Fruit fly (Drosophila melanogaster) whole organism, embryonic: ENCODE data around the gene ago.
A peak's percentile ranks its signal among the peaks of the same experiment; 100 is the strongest.

ENCODE experiments used
- CG10654 ChIP-seq: fragments of 200-800 bp; sonication (Bioruptor generic); optimal IDR thresholded peaks from 2 replicates; lab custom pipeline; 2016; ENCODE audit warnings: missing biosample characterization, missing genetic modification characterization
- CG11398 ChIP-seq: fragments of 200-800 bp; sonication (Bioruptor generic); optimal IDR thresholded peaks from 2 replicates; lab custom pipeline; 2016; ENCODE audit warnings: missing biosample characterization, missing genetic modification characterization
- CG12219 ChIP-seq: fragments of 200-800 bp; sonication (Bioruptor generic); optimal IDR thresholded peaks from 3 replicates; lab custom pipeline; 2018; ENCODE audit warnings: missing biosample characterization, mild to moderate bottlenecking, missing genetic modification characterization
- CG14710 ChIP-seq: fragments of 200-800 bp; sonication (Bioruptor generic); optimal IDR thresholded peaks from 3 replicates; lab custom pipeline; 2019; ENCODE audit warnings: missing biosample characterization, mild to moderate bottlenecking, missing genetic modification characterization, moderate library complexity
- CG15479 ChIP-seq: fragments of 200-800 bp; sonication (Bioruptor generic); optimal IDR thresholded peaks from 3 replicates; lab custom pipeline; 2019; ENCODE audit warnings: missing biosample characterization, mild to moderate bottlenecking, missing genetic modification characterization, moderate library complexity
- CG17186 ChIP-seq: fragments of 200-800 bp; sonication (Bioruptor generic); optimal IDR thresholded peaks from 3 replicates; lab custom pipeline; 2017; ENCODE audit warnings: missing biosample characterization, missing genetic modification reagents, missing genetic modification characterization
- CG17912 ChIP-seq: fragments of 200-800 bp; sonication (Bioruptor generic); optimal IDR thresholded peaks from 2 replicates; lab custom pipeline; 2018; ENCODE audit warnings: missing biosample characterization, mild to moderate bottlenecking, missing genetic modification characterization
- CG18011 ChIP-seq: fragments of 200-800 bp; sonication (Bioruptor generic); optimal IDR thresholded peaks from 2 replicates; lab custom pipeline; 2017; ENCODE audit warnings: missing biosample characterization, missing genetic modification characterization, mild to moderate bottlenecking, moderate library complexity, missing genotype
- CG18619 ChIP-seq: fragments of 200-800 bp; sonication (Bioruptor generic); optimal IDR thresholded peaks from 3 replicates; lab custom pipeline; 2017; ENCODE audit warnings: missing biosample characterization, mild to moderate bottlenecking, missing genetic modification characterization
- CG2199 ChIP-seq: fragments of 200-800 bp; sonication (Bioruptor generic); IDR thresholded peaks from 3 replicates; pipeline ENCODE4 v1.3.6; 2022; ENCODE audit warnings: missing biosample characterization, missing genetic modification characterization
- CG2712 ChIP-seq: fragments of 200-800 bp; optimal IDR thresholded peaks from 3 replicates; lab custom pipeline; 2019; ENCODE audit warnings: missing biosample characterization, mild to moderate bottlenecking, missing genetic modification characterization, moderate library complexity
- CG30020 ChIP-seq: fragments of 200-800 bp; optimal IDR thresholded peaks from 2 replicates; lab custom pipeline; 2019; ENCODE audit warnings: missing biosample characterization, mild to moderate bottlenecking, missing genetic modification characterization, moderate library complexity
- CG31224 ChIP-seq: fragments of 200-800 bp; sonication (Bioruptor generic); IDR thresholded peaks from 2 replicates; pipeline ENCODE4 v1.3.6; 2022; ENCODE audit warnings: missing biosample characterization, missing genetic modification characterization
- CG31388 ChIP-seq: fragments of 200-800 bp; sonication (Bioruptor generic); optimal IDR thresholded peaks from 2 replicates; lab custom pipeline; 2016; ENCODE audit warnings: missing biosample characterization, missing genetic modification characterization
- CG34422 ChIP-seq: fragments of 200-800 bp; sonication (Bioruptor generic); IDR thresholded peaks from 3 replicates; pipeline ENCODE4 v1.3.6; 2022; ENCODE audit warnings: missing biosample characterization, missing genetic modification characterization
- CG3847 ChIP-seq: fragments of 200-800 bp; sonication (Bioruptor generic); IDR thresholded peaks from 2 replicates; pipeline ENCODE4 v1.3.6; 2022; ENCODE audit warnings: missing biosample characterization, missing genetic modification characterization
- CG4617 ChIP-seq: fragments of 200-800 bp; sonication (Bioruptor generic); optimal IDR thresholded peaks from 3 replicates; lab custom pipeline; 2016; ENCODE audit warnings: missing biosample characterization, missing genetic modification characterization, borderline replicate concordance
- CG7839 ChIP-seq: fragments of 200-800 bp; sonication (Bioruptor generic); optimal IDR thresholded peaks from 3 replicates; lab custom pipeline; 2018; ENCODE audit warnings: missing biosample characterization, mild to moderate bottlenecking, missing genetic modification characterization, moderate library complexity
- CG9437 ChIP-seq: fragments of 200-800 bp; sonication (Bioruptor generic); optimal IDR thresholded peaks from 2 replicates; lab custom pipeline; 2018; ENCODE audit warnings: missing biosample characterization, mild to moderate bottlenecking, missing genetic modification characterization
- Dad ChIP-seq: fragments of 200-800 bp; sonication (Bioruptor generic); optimal IDR thresholded peaks from 3 replicates; lab custom pipeline; 2016; ENCODE audit warnings: missing biosample characterization, missing genetic modification characterization
- Dll ChIP-seq: fragments of 200-800 bp; sonication (Bioruptor generic); IDR thresholded peaks from 4 replicates; pipeline ENCODE4 v1.3.6; 2022; ENCODE audit warnings: missing biosample characterization, missing genetic modification characterization; ENCODE audit not compliant: partially characterized antibody
- Ets65A ChIP-seq: fragments of 200-800 bp; sonication (Bioruptor generic); peaks from one replicate; lab custom pipeline; 2016; ENCODE audit warnings: missing biosample characterization, missing genetic modification characterization
- GATAe ChIP-seq: fragments of 200-800 bp; sonication (Bioruptor generic); conservative IDR thresholded peaks from 2 replicates; pipeline ENCODE4 v1.3.6; 2022; ENCODE audit warnings: missing biosample characterization, missing genetic modification characterization
- HLH4C ChIP-seq: fragments of 200-800 bp; sonication (Bioruptor generic); IDR thresholded peaks from 3 replicates; pipeline ENCODE4 v1.3.6; 2022; ENCODE audit warnings: missing biosample characterization, missing genetic modification characterization; ENCODE audit not compliant: partially characterized antibody
- Lhr ChIP-seq: fragments of 200-800 bp; sonication (Bioruptor generic); optimal IDR thresholded peaks from 3 replicates; lab custom pipeline; 2017; ENCODE audit warnings: mild to moderate bottlenecking, missing biosample characterization, missing genetic modification reagents, missing genetic modification characterization
- Meics ChIP-seq: fragments of 200-800 bp; sonication (Bioruptor generic); optimal IDR thresholded peaks from 2 replicates; lab custom pipeline; 2017; ENCODE audit warnings: missing biosample characterization, mild to moderate bottlenecking, missing genetic modification characterization
- Mes4 ChIP-seq: fragments of 200-800 bp; sonication (Bioruptor generic); optimal IDR thresholded peaks from 2 replicates; lab custom pipeline; 2016; ENCODE audit warnings: missing biosample characterization, missing genetic modification characterization
- Sry-β ChIP-seq: fragments of 200-800 bp; sonication (Bioruptor generic); optimal IDR thresholded peaks from 2 replicates; lab custom pipeline; 2018; ENCODE audit warnings: missing biosample characterization, mild to moderate bottlenecking, missing genetic modification characterization, moderate library complexity
- Xrp1 ChIP-seq: fragments of 200-800 bp; sonication (Bioruptor generic); IDR thresholded peaks from 2 replicates; pipeline ENCODE4 v1.3.6; 2022; ENCODE audit warnings: missing biosample characterization, missing genetic modification characterization
- al ChIP-seq: fragments of 200-800 bp; sonication (Bioruptor generic); IDR thresholded peaks from 2 replicates; pipeline ENCODE4 v1.3.6; 2022; ENCODE audit warnings: missing biosample characterization, missing genetic modification characterization
- bowl ChIP-seq: fragments of 200-800 bp; sonication (Bioruptor generic); IDR thresholded peaks from 2 replicates; pipeline ENCODE4 v1.3.6; 2022; ENCODE audit warnings: missing biosample characterization, missing genetic modification characterization
- caup ChIP-seq: fragments of 200-800 bp; sonication (Bioruptor generic); optimal IDR thresholded peaks from 3 replicates; lab custom pipeline; 2017; ENCODE audit warnings: missing biosample characterization, mild to moderate bottlenecking, missing genetic modification characterization, moderate library complexity; ENCODE audit not compliant: severe bottlenecking
- da ChIP-seq: fragments of 200-800 bp; sonication (Bioruptor generic); optimal IDR thresholded peaks from 2 replicates; lab custom pipeline; 2016; ENCODE audit warnings: missing biosample characterization, missing genetic modification characterization
- en ChIP-seq: fragments of 200-800 bp; sonication (Bioruptor generic); optimal IDR thresholded peaks from 2 replicates; lab custom pipeline; 2016; ENCODE audit warnings: missing biosample characterization, missing genetic modification characterization
- eyg ChIP-seq: fragments of 200-800 bp; sonication (Bioruptor generic); optimal IDR thresholded peaks from 3 replicates; lab custom pipeline; 2016; ENCODE audit warnings: missing biosample characterization, missing genetic modification characterization
- ftz-f1 ChIP-seq: fragments of 200-800 bp; sonication (Bioruptor generic); optimal IDR thresholded peaks from 2 replicates; lab custom pipeline; 2016; ENCODE audit warnings: missing biosample characterization, missing genetic modification characterization
- gem ChIP-seq: fragments of 200-800 bp; sonication (Bioruptor generic); optimal IDR thresholded peaks from 2 replicates; lab custom pipeline; 2019; ENCODE audit warnings: missing biosample characterization, mild to moderate bottlenecking, missing genetic modification characterization, moderate library complexity
- h ChIP-seq: fragments of >200 bp; optimal IDR thresholded peaks from 2 replicates; lab custom pipeline; 2017
- jigr1 ChIP-seq: fragments of 200-800 bp; sonication (Bioruptor generic); IDR thresholded peaks from 3 replicates; pipeline ENCODE4 v1.3.6; 2022; ENCODE audit warnings: missing biosample characterization, missing genetic modification characterization
- jumu ChIP-seq: fragments of 200-800 bp; sonication (Bioruptor generic); optimal IDR thresholded peaks from 3 replicates; lab custom pipeline; 2016; ENCODE audit warnings: missing biosample characterization, missing genetic modification characterization
- knrl ChIP-seq: fragments of 200-800 bp; sonication (Bioruptor generic); IDR thresholded peaks from 3 replicates; pipeline ENCODE4 v1.3.6; 2022; ENCODE audit warnings: missing biosample characterization, missing genetic modification characterization; ENCODE audit not compliant: partially characterized antibody
- lbe ChIP-seq: fragments of 200-800 bp; sonication (Bioruptor generic); optimal IDR thresholded peaks from 2 replicates; lab custom pipeline; 2016; ENCODE audit warnings: missing biosample characterization, mild to moderate bottlenecking, missing genetic modification characterization
- lilli ChIP-seq: fragments of 200-800 bp; sonication (Bioruptor generic); optimal IDR thresholded peaks from 3 replicates; lab custom pipeline; 2016; ENCODE audit warnings: missing biosample characterization, missing genetic modification characterization
- lola ChIP-seq, 3 experiments: fragments of >200 bp in 2 of 3; fragments of 200-800 bp in 1 of 3; sonication (Bioruptor generic) in 1 of 3; optimal IDR thresholded peaks; 2 replicates each; lab custom pipeline; 2017 to 2019; ENCODE audit warnings: missing biosample characterization in 3 of 3, missing genetic modification characterization in 3 of 3, mild to moderate bottlenecking in 1 of 3, moderate library complexity in 1 of 3
- mld ChIP-seq: fragments of 200-800 bp; sonication (Bioruptor generic); IDR thresholded peaks from 3 replicates; pipeline ENCODE4 v1.3.6; 2022; ENCODE audit warnings: missing biosample characterization, missing genetic modification characterization; ENCODE audit not compliant: partially characterized antibody
- nau ChIP-seq: fragments of 200-800 bp; sonication (Bioruptor generic); optimal IDR thresholded peaks from 3 replicates; lab custom pipeline; 2017; ENCODE audit warnings: missing biosample characterization, mild to moderate bottlenecking, missing genetic modification characterization, missing genetic modification reagents
- phol ChIP-seq: fragments of 200-800 bp; sonication (Bioruptor generic); optimal IDR thresholded peaks from 3 replicates; lab custom pipeline; 2018; ENCODE audit warnings: missing biosample characterization, mild to moderate bottlenecking, missing genetic modification characterization, moderate library complexity
- ranshi ChIP-seq: fragments of 200-800 bp; sonication (Bioruptor generic); IDR thresholded peaks from 2 replicates; pipeline ENCODE4 v1.3.6; 2022; ENCODE audit warnings: missing biosample characterization, missing genetic modification characterization
- sc ChIP-seq, 3 experiments: fragments of >200 bp in 2 of 3; fragments of 200-800 bp in 1 of 3; sonication (Bioruptor generic) in 1 of 3; optimal IDR thresholded peaks; 2 replicates in 2 of 3; 3 replicates in 1 of 3; lab custom pipeline; 2017; ENCODE audit warnings: mild to moderate bottlenecking in 1 of 3, missing biosample characterization in 1 of 3, missing genetic modification characterization in 1 of 3, missing genetic modification reagents in 1 of 3
- sens ChIP-seq: fragments of 200-800 bp; sonication (Bioruptor generic); peaks from one replicate; lab custom pipeline; 2016; ENCODE audit warnings: missing biosample characterization, missing genetic modification characterization
- wdn ChIP-seq: fragments of 200-800 bp; sonication (Bioruptor generic); IDR thresholded peaks from 2 replicates; pipeline ENCODE4 v1.3.6; 2022; ENCODE audit warnings: missing biosample characterization, missing genetic modification characterization

Gene ago

DNA sequence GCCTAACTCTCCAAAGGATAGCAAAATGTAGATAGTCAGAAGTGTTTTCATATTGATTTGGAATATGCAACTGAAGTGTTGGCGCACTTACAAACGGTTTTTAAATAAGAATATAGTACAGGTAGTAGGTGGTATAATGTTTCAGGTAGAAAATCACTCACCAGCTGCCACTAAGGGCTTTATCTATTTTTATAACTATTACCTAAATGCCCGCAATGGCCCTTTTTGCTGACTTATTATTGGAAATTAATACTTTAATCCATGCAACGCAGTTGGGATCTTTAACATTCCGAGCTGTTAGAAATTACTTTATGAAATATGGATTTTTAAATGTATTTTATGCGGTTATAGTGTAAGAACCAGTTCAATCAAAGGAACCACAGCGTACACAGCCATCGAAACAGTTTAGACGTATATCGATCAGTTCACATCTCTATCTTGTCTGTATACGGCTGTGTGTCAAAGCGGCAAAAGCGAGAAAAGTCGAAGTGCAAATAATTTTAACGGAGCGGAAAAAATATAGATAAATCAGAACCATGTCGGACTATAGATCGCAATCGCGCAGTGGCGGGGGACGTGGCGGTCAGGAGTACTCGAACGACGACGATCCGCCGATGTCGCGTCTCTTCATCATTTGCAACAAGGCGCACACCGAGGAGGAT is 29.5 kb upstream of the ago start, which contains the start of the genes srw and CG1316 (continued):
- TF ChIP-seq CG14710: peak; percentile 20
- no peak for TF ChIP-seq CG11398 (GFP tag; lab: Kevin White, UChicago)
- peak; percentile 58 for TF ChIP-seq Ets65A
- TF ChIP-seq HLH4C (GFP tag; lab: Robert Waterston, UW): no peak; the same call in 2 of the 3 replicates
- TF ChIP-seq CG12219 (GFP tag; lab: Kevin White, UChicago): no peak
- no peak for TF ChIP-seq jumu
- no peak for TF ChIP-seq da (GFP tag; lab: Kevin White, UChicago)
- no peak for TF ChIP-seq ftz-f1 (GFP tag; lab: Kevin White, UChicago)
- no peak for TF ChIP-seq en (GFP tag; lab: Kevin White, UChicago)
- no peak for TF ChIP-seq Sry-β (GFP tag; lab: Kevin White, UChicago)
- TF ChIP-seq gem (tag; lab: Kevin White, UChicago): no peak
- TF ChIP-seq CG17186 (GFP tag; lab: Kevin White, UChicago): no peak
- TF ChIP-seq caup (GFP tag; lab: Kevin White, UChicago): no peak
- no peak for TF ChIP-seq CG3847 (GFP tag; lab: Robert Waterston, UW)
- TF ChIP-seq CG7839: no peak
- no peak for TF ChIP-seq lbe
- peak; percentile 15 for TF ChIP-seq phol (tag; lab: Kevin White, UChicago)
- TF ChIP-seq knrl (GFP tag; lab: Robert Waterston, UW): peak; percentile 25; the same call in 1 of the 3 replicates
- TF ChIP-seq Meics: no peak
- TF ChIP-seq wdn (GFP tag; lab: Robert Waterston, UW): no peak
- TF ChIP-seq CG18619 (GFP tag; lab: Kevin White, UChicago): no peak
- TF ChIP-seq bowl (GFP tag; lab: Robert Waterston, UW): no peak
- TF ChIP-seq CG18011: no peak
- TF ChIP-seq CG31224: no peak
- TF ChIP-seq CG2199 (GFP tag; lab: Robert Waterston, UW): no peak
- TF ChIP-seq sc (optimal IDR thresholded peaks at IDR 0.05; lab: Kevin White, UChicago): no peak
- no peak for TF ChIP-seq sc (GFP tag; optimal IDR thresholded peaks at IDR 0.05; lab: Kevin White, UChicago)
- TF ChIP-seq eyg (GFP tag; lab: Kevin White, UChicago): no peak
- peak; percentile 26 for TF ChIP-seq sens (GFP tag; lab: Kevin White, UChicago)
- TF ChIP-seq al: no peak
- peak; percentile 12 for TF ChIP-seq lilli (GFP tag; lab: Kevin White, UChicago)
- no peak for TF ChIP-seq Xrp1 (GFP tag; lab: Robert Waterston, UW)
- TF ChIP-seq Lhr: no peak
- TF ChIP-seq CG30020 (tag; lab: Kevin White, UChicago): peak; percentile 32
- TF ChIP-seq Mes4 (GFP tag; lab: Kevin White, UChicago): no peak
- TF ChIP-seq CG4617 (GFP tag; lab: Kevin White, UChicago): peak; percentile 56
- peak; percentile 57; the same call in 1 of the 3 replicates for TF ChIP-seq CG34422 (GFP tag; lab: Robert Waterston, UW)
- no peak for TF ChIP-seq h (lab: Kevin White, UChicago)

DNA sequence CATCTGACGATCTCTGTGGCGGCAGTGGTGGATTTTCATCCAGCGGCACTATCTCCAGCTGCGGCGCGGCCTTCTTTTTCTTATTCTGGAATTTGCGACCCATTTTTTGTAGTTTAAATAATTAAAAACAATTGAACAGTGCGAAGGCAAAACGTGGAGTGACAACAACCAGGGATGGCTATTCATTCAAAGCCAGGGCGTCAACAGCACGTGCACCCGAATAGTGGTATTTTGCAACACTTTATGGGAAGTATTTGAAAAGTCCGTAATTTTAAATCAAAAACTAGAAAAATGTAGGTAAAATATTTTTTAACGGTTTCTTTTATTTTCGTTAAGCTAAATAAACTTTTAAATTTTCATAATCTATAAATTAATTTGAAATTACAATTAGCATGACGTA is 28.5 kb upstream of the ago start, which contains the start of gene CG11583:
Gene CG11583 (minus strand): TSS at position 191 of the 400 bp plus-strand sequence.
- TF ChIP-seq Dll (GFP tag; lab: Robert Waterston, UW): no peak; the same call in 3 of the 4 replicates
- peak; percentile 43 for TF ChIP-seq CG2712
- no peak for TF ChIP-seq nau
- peak; percentile 35 for TF ChIP-seq Dad (GFP tag; lab: Kevin White, UChicago)
- TF ChIP-seq CG17912 (GFP tag; lab: Kevin White, UChicago): no peak
- no peak for TF ChIP-seq CG10654
- TF ChIP-seq GATAe: no peak
- no peak for TF ChIP-seq mld
- no peak for TF ChIP-seq jigr1 (GFP tag; lab: Robert Waterston, UW)
- no peak for TF ChIP-seq lola (GFP tag; optimal IDR thresholded peaks at IDR 0.05; lab: Kevin White, UChicago)
- no peak for TF ChIP-seq CG31388
- no peak for TF ChIP-seq CG7839
- TF ChIP-seq CG15479 (GFP tag; lab: Kevin White, UChicago): no peak
- no peak for TF ChIP-seq ranshi (GFP tag; lab: Robert Waterston, UW)
- TF ChIP-seq CG9437 (GFP tag; lab: Kevin White, UChicago): no peak
